Fruit fly (Drosophila melanogaster): ENCODE data around the gene Mbs.

The Mbs gene

DNA sequence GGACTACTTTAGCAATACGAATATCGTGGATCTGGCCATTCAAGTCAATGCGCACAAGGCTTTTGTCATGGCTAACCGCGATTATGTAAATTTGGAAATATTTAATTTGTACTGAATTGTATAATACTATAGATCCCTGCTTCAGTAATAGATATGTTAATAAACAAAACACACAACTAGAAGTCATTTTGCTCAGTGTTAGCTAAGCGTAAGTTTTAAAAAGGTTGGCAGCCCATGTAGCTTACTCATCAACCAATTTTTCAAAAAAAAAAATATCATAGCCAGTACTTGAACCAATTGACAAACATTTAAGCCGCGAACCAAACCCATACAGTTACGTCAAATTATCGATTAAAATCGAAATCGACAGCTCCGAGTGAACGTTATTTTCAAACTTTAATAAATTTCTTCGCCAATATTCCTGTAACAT, 14.7 kb upstream of the Mbs start (continued):
- peak; percentile 66 for TF ChIP-seq CG1621 (tag; optimal IDR thresholded peaks at IDR 0.05)
- TF ChIP-seq CG6854 (GFP tag; optimal IDR thresholded peaks at IDR 0.05): peak; percentile 42
- peak; percentile 51 for TF ChIP-seq CG8632 (GFP tag; optimal IDR thresholded peaks at IDR 0.05)
- TF ChIP-seq achi (GFP tag; optimal IDR thresholded peaks at IDR 0.05): peak; percentile 70
- peak; percentile 37 for TF ChIP-seq Blimp-1 (GFP tag; optimal IDR thresholded peaks at IDR 0.05)
- TF ChIP-seq CG6792 (GFP tag; optimal IDR thresholded peaks at IDR 0.05): peak; percentile 53
- no peak for TF ChIP-seq vri (GFP tag; optimal IDR thresholded peaks at IDR 0.05)
- no peak for TF ChIP-seq CG9139 (GFP tag; optimal IDR thresholded peaks at IDR 0.05)
- peak; percentile 65 for TF ChIP-seq CG10631 (GFP tag; optimal IDR thresholded peaks at IDR 0.05)
- TF ChIP-seq Sox14 (GFP tag; optimal IDR thresholded peaks at IDR 0.05): peak; percentile 74
- TF ChIP-seq CG34406 (GFP tag; optimal IDR thresholded peaks at IDR 0.05): peak; percentile 74
- no peak for TF ChIP-seq Eip93F (GFP tag; optimal IDR thresholded peaks at IDR 0.05)
- TF ChIP-seq CG6808 (GFP tag; optimal IDR thresholded peaks at IDR 0.05): peak; percentile 70
- TF ChIP-seq CG11902 (GFP tag; optimal IDR thresholded peaks at IDR 0.05): peak; percentile 17
- TF ChIP-seq spab (GFP tag; optimal IDR thresholded peaks at IDR 0.05): peak; percentile 59
- no peak for TF ChIP-seq Hr38 (GFP tag; optimal IDR thresholded peaks at IDR 0.05)
- peak; percentile 43 for TF ChIP-seq Ets21C (GFP tag; optimal IDR thresholded peaks at IDR 0.05)
- peak; percentile 55 for TF ChIP-seq CG16779 (tag; optimal IDR thresholded peaks at IDR 0.05)
- peak; percentile 72 for TF ChIP-seq lz (GFP tag; optimal IDR thresholded peaks at IDR 0.05)
- peak; percentile 50 for TF ChIP-seq CG7368 (GFP tag; optimal IDR thresholded peaks at IDR 0.05)
- TF ChIP-seq CG11762 (GFP tag; optimal IDR thresholded peaks at IDR 0.05; ENCODE audit: insufficient read depth): peak; percentile 53

DNA sequence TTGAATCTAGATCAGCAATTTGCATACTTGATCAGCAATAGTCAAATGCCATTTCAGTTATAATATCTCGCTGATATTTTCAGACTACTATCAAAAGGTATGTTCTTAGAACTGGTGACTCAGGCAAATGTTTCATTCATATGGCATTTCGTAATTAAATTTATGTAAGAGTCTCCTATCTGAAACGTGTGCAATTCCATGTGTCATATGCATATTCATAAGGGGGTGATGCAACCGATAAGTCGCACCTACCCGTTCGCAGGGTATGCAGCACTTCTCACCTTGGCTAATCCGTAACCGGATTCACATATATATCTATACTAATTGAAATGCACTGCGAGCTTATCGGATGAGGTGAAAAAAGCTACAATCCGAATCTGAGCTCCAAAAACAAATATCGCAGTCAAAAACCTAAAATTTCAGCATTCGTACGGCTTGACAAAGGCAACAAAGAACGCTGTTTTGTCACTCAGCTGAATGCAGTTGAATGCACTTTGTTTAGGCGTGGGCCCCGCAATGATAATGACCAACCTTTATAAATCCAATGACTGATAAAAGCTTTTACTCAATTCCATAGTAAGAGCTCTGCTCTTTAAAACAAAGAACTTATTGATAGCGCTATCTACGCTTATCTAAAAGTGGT, 13.9 kb upstream of the Mbs start:
- TF ChIP-seq CG34406 (GFP tag; optimal IDR thresholded peaks at IDR 0.05) (peak; percentile 17), dsx (GFP tag; optimal IDR thresholded peaks at IDR 0.05; ENCODE audit: poor library complexity, severe bottlenecking) (peak; percentile 24), esn (GFP tag; optimal IDR thresholded peaks at IDR 0.05) (no peak), CG10669 (GFP tag; optimal IDR thresholded peaks at IDR 0.05) (no peak), CG6276 (GFP tag; optimal IDR thresholded peaks at IDR 0.05) (peak; percentile 1), CG15336 (GFP tag; IDR thresholded peaks at IDR 0.05) (0 out of 2 replicates have a peak, but pooled peaks have one; percentile 11), OdsH (GFP tag; optimal IDR thresholded peaks at IDR 0.05) (no peak), dac (GFP tag; optimal IDR thresholded peaks at IDR 0.05) (no peak), CG16779 (tag; optimal IDR thresholded peaks at IDR 0.05) (no peak), salr (GFP tag; optimal IDR thresholded peaks at IDR 0.05) (no peak), cyc (GFP tag; optimal IDR thresholded peaks at IDR 0.05) (peak; percentile 10), lz (GFP tag; optimal IDR thresholded peaks at IDR 0.05) (no peak), Blimp-1 (GFP tag; optimal IDR thresholded peaks at IDR 0.05) (no peak), CG4318 (GFP tag; optimal IDR thresholded peaks at IDR 0.05) (no peak), Met (GFP tag; optimal IDR thresholded peaks at IDR 0.05) (peak; percentile 32), Hr39 (GFP tag; optimal IDR thresholded peaks at IDR 0.05) (no peak), CG6808 (GFP tag; optimal IDR thresholded peaks at IDR 0.05) (peak; percentile 20), pdm3 (GFP tag; optimal IDR thresholded peaks at IDR 0.05) (no peak), CG6792 (GFP tag; optimal IDR thresholded peaks at IDR 0.05) (no peak), achi (GFP tag; optimal IDR thresholded peaks at IDR 0.05) (no peak), CG32006 (GFP tag; optimal IDR thresholded peaks at IDR 0.05) (peak; percentile 19), eg (GFP tag; IDR thresholded peaks at IDR 0.05) (peak; percentile 77), CG1621 (tag; optimal IDR thresholded peaks at IDR 0.05) (no peak), Sox102F (GFP tag; optimal IDR thresholded peaks at IDR 0.05) (peak; percentile 4), CG6854 (GFP tag; optimal IDR thresholded peaks at IDR 0.05) (no peak), vri (GFP tag; optimal IDR thresholded peaks at IDR 0.05) (peak; percentile 98), net (GFP tag; optimal IDR thresholded peaks at IDR 0.05) (no peak), CG8319 (GFP tag; optimal IDR thresholded peaks at IDR 0.05) (peak; percentile 2), Ets96B (tag; optimal IDR thresholded peaks at IDR 0.05) (peak; percentile 19), CG3032 (tag; optimal IDR thresholded peaks at IDR 0.05) (no peak), CG11902 (GFP tag; optimal IDR thresholded peaks at IDR 0.05) (peak; percentile 4), fd85E (GFP tag; optimal IDR thresholded peaks at IDR 0.05) (peak; percentile 10), Eip78C (GFP tag) (peak; percentile 87), CG10631 (GFP tag; optimal IDR thresholded peaks at IDR 0.05) (no peak), svp (GFP tag) (peak; percentile 74), CG11294 (GFP tag; IDR thresholded peaks at IDR 0.05) (no peak), fkh (GFP tag; optimal IDR thresholded peaks at IDR 0.05) (no peak), Eip75B (GFP tag; optimal IDR thresholded peaks at IDR 0.05) (peak; percentile 41)

All from whole organism, prepupa.